Fruit fly (Drosophila melanogaster): ENCODE measurements around the gene CG7632.

CG7632 gene

DNA sequence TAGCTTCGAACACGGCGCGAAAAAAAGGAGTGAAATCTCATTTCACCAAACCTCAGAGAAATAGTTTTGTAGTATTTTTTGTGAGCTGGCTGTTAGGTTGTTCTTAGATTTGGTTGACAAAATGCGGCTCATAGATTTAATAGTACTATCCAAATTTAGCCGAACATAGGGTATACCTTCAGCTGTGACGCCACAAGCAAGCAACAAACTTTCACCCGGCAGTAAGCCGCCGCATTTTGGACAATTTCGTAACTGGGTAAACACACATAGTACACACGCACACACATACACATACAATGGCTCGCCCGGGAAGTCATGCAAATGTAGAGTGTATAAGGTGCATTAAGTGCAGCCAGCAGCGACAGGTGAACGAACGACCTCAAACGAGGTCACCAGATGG is 45.2 kb upstream of the CG7632 start (continued):
- peak; percentile 43 for TF ChIP-seq CG17359 (tag; optimal IDR thresholded peaks at IDR 0.05)
- peak; percentile 40 for TF ChIP-seq Asciz (GFP tag; optimal IDR thresholded peaks at IDR 0.05)
- 0 out of 2 replicates have a peak, but pooled peaks have one; percentile 14 for TF ChIP-seq CG31441 (GFP tag; IDR thresholded peaks at IDR 0.05)
- TF ChIP-seq ssp (GFP tag; IDR thresholded peaks at IDR 0.05) = no peak
- no peak for TF ChIP-seq shn (GFP tag; optimal IDR thresholded peaks at IDR 0.05)
- TF ChIP-seq sisA (GFP tag; IDR thresholded peaks at IDR 0.05) = peak; percentile 44
- TF ChIP-seq Xrp1 (GFP tag; IDR thresholded peaks at IDR 0.05) = 0 out of 2 replicates have a peak, but pooled peaks have one; percentile 6
- TF ChIP-seq Usf (GFP tag; optimal IDR thresholded peaks at IDR 0.05) = no peak
- peak; percentile 75 for TF ChIP-seq kni (GFP tag; optimal IDR thresholded peaks at IDR 0.05)
- peak; percentile 22 for TF ChIP-seq Xbp1 (GFP tag; optimal IDR thresholded peaks at IDR 0.05)
- TF ChIP-seq CG1603 (tag; optimal IDR thresholded peaks at IDR 0.05) = peak; percentile 57
- TF ChIP-seq ERR (GFP tag; optimal IDR thresholded peaks at IDR 0.05) = no peak
- peak; percentile 21 for TF ChIP-seq CG4707 (GFP tag; optimal IDR thresholded peaks at IDR 0.05)
- TF ChIP-seq Ssrp (tag; optimal IDR thresholded peaks at IDR 0.05) = peak; percentile 9
- no peak for TF ChIP-seq Hey (tag; optimal IDR thresholded peaks at IDR 0.05)
- peak; percentile 45 for TF ChIP-seq CG11504 (tag; optimal IDR thresholded peaks at IDR 0.05)
- TF ChIP-seq cg (GFP tag; optimal IDR thresholded peaks at IDR 0.05) = peak; percentile 26
- peak; percentile 3 for TF ChIP-seq jumu (GFP tag; optimal IDR thresholded peaks at IDR 0.05)
- TF ChIP-seq ro (GFP tag; IDR thresholded peaks at IDR 0.05) = no peak
- no peak for TF ChIP-seq grn (GFP tag; optimal IDR thresholded peaks at IDR 0.05)
- peak; percentile 18 for TF ChIP-seq CG18262 (tag; optimal IDR thresholded peaks at IDR 0.05)
- TF ChIP-seq Spps (tag; optimal IDR thresholded peaks at IDR 0.05) = no peak
- no peak for TF ChIP-seq seq (GFP tag; IDR thresholded peaks at IDR 0.05)
- peak; percentile 32 for TF ChIP-seq ewg (GFP tag; optimal IDR thresholded peaks at IDR 0.05)
- peak; percentile 77 for TF ChIP-seq Blimp-1 (GFP tag; optimal IDR thresholded peaks at IDR 0.05)
- TF ChIP-seq Hr78 (GFP tag; optimal IDR thresholded peaks at IDR 0.05) = peak in 1 of 2 experiments; percentile 71
- TF ChIP-seq CG10431 (GFP tag; optimal IDR thresholded peaks at IDR 0.05) = peak; percentile 11
- peak; percentile 47 for TF ChIP-seq D19A (tag; optimal IDR thresholded peaks at IDR 0.05)
- peak; percentile 13; the same call in 1 of the 2 replicates for TF ChIP-seq CG32772 (GFP tag; IDR thresholded peaks at IDR 0.05)
- TF ChIP-seq nmo (GFP tag; optimal IDR thresholded peaks at IDR 0.05) = peak; percentile 11
- no peak for TF ChIP-seq cato (GFP tag; optimal IDR thresholded peaks at IDR 0.05; ENCODE audit: borderline replicate concordance)
- TF ChIP-seq CG3407 (GFP tag; optimal IDR thresholded peaks at IDR 0.05) = peak; percentile 26
- TF ChIP-seq CG6689 (GFP tag; IDR thresholded peaks at IDR 0.05) = peak; percentile 36; the same call in 1 of the 2 replicates
- TF ChIP-seq CG6254 (GFP tag; optimal IDR thresholded peaks at IDR 0.05) = peak; percentile 9
- peak; percentile 41 for TF ChIP-seq Drgx (GFP tag; IDR thresholded peaks at IDR 0.05)
- peak; percentile 9 for TF ChIP-seq CG6654 (GFP tag; optimal IDR thresholded peaks at IDR 0.05)
- TF ChIP-seq kah (GFP tag; optimal IDR thresholded peaks at IDR 0.05) = no peak
- TF ChIP-seq CG4730 (GFP tag; IDR thresholded peaks at IDR 0.05) = 0 out of 2 replicates have a peak, but pooled peaks have one; percentile 8
- no peak for TF ChIP-seq CG10267 (tag; optimal IDR thresholded peaks at IDR 0.05)
- peak; percentile 7; the same call in 1 of the 2 replicates for TF ChIP-seq lmd (GFP tag; IDR thresholded peaks at IDR 0.05)
- TF ChIP-seq CG17328 (GFP tag; IDR thresholded peaks at IDR 0.05) = 0 out of 2 replicates have a peak, but pooled peaks have one; percentile 4
- peak; percentile 23 for TF ChIP-seq CG15601 (tag; optimal IDR thresholded peaks at IDR 0.05)
- no peak for TF ChIP-seq CG3847 (GFP tag; IDR thresholded peaks at IDR 0.05)
- peak; percentile 51 for TF ChIP-seq dmrt99B (tag; optimal IDR thresholded peaks at IDR 0.05)
- peak; percentile 19 for TF ChIP-seq CG2875 (GFP tag; optimal IDR thresholded peaks at IDR 0.05)
- peak; percentile 19 for TF ChIP-seq CG12219 (GFP tag; optimal IDR thresholded peaks at IDR 0.05)
- peak in 1 of 2 experiments; percentile 38 for TF ChIP-seq Pdp1 (GFP tag; optimal IDR thresholded peaks at IDR 0.05)
- TF ChIP-seq CG1529 (GFP tag; optimal IDR thresholded peaks at IDR 0.05) = peak; percentile 34
- TF ChIP-seq HLH3B (GFP tag; IDR thresholded peaks at IDR 0.05) = peak; percentile 34; the same call in 1 of the 2 replicates
